Worm (Caenorhabditis elegans): ENCODE results near the gene M01F1.8.
"Not testable (repeated sequence)": the region's sequence is repeated elsewhere in the genome, so short reads cannot be mapped to it uniquely, and the experiment has no call there.

Gene M01F1.8

DNA sequence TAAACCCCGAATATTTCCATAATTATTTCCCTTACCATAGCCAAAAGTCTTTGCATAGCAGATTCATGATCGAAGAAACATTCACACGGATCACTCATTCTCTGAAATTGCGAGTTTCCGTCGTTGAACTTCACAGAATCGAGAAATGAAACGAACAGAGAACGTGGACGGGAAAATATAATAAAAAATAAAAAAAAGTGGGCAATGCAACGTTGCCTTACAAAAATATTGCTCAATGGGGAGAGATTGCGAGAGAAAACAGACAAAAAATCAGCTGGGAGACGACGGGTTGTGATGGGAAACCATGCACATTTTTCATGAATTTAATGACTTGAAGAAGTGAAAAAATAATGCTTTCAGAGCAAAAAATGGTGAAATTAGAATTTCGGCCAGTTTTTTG is 32.7 kb downstream of the M01F1.8 start, which contains the start of gene smim-14:
smim-14 (minus strand) TSS at position 101 of the 400 bp plus-strand sequence.
- TF ChIP-seq ztf-23 (GFP tag; IDR thresholded peaks at IDR 0.05) (no peak), tab-1 (GFP tag; IDR thresholded peaks at IDR 0.05) (no peak), cog-1 (tag; optimal IDR thresholded peaks at IDR 0.05) (no peak), ref-1 (GFP tag; conservative IDR thresholded peaks at IDR 0.05) (no peak), T22C8.4 (GFP tag; IDR thresholded peaks at IDR 0.05) (no peak)

DNA sequence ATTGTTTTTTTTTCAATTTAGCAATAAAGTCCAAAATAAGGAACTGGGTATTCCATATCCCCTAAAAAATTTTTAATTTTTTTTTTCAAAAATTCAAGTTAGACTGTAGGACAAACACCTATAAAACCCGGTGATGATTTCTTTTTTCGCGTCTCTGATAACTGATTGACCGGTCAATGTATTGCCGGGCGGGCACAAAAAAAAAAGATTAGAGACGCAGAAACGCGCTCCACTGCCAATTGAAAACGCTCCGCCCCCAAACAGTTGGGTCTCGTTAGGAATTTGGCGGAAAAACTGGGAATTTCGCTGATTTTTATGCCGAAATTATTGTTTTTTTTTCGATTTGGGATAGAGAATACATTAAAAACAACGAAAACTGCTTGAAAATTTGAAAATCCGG is 34.0 kb downstream of the M01F1.8 start:
- TF ChIP-seq ref-1 (GFP tag; conservative IDR thresholded peaks at IDR 0.05): no peak
- TF ChIP-seq cog-1 (tag; optimal IDR thresholded peaks at IDR 0.05): no peak
- TF ChIP-seq flt-1 (GFP tag; IDR thresholded peaks at IDR 0.05): no peak
- TF ChIP-seq T22C8.4 (GFP tag; IDR thresholded peaks at IDR 0.05): no peak
- TF ChIP-seq tab-1 (GFP tag; IDR thresholded peaks at IDR 0.05): no peak
- TF ChIP-seq ztf-23 (GFP tag; IDR thresholded peaks at IDR 0.05): no peak
- no peak for TF ChIP-seq med-1 (GFP tag; optimal IDR thresholded peaks at IDR 0.05; ENCODE audit: insufficient read depth)
- no peak for TF ChIP-seq klf-2 (GFP tag; conservative IDR thresholded peaks at IDR 0.05)
- no peak for TF ChIP-seq ztf-29 (GFP tag; IDR thresholded peaks at IDR 0.05)

DNA sequence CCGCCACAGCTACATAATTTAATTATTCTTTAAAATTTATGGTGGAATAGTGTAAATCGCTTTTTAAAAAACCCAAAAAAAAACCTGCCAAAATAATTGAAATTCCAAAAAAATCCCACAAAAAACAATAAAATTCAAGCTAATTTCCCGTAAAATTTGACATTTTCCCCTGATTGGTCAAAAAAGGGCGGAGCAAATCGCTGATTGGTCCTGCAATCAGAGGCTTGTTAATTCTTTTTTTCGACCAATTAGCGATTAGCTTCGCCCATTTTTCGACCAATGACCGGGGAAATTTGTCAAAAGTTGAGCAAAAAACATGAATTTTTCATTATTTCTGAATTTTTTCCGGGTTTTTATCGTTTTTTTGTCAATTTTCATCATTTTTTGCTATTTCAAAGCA is 35.3 kb downstream of the M01F1.8 start:
- TF ChIP-seq tab-1 (GFP tag; IDR thresholded peaks at IDR 0.05) (no peak), cog-1 (tag; optimal IDR thresholded peaks at IDR 0.05) (no peak), T22C8.4 (GFP tag; IDR thresholded peaks at IDR 0.05) (no peak), ztf-29 (GFP tag; IDR thresholded peaks at IDR 0.05) (no peak), ref-1 (GFP tag; conservative IDR thresholded peaks at IDR 0.05) (no peak)

DNA sequence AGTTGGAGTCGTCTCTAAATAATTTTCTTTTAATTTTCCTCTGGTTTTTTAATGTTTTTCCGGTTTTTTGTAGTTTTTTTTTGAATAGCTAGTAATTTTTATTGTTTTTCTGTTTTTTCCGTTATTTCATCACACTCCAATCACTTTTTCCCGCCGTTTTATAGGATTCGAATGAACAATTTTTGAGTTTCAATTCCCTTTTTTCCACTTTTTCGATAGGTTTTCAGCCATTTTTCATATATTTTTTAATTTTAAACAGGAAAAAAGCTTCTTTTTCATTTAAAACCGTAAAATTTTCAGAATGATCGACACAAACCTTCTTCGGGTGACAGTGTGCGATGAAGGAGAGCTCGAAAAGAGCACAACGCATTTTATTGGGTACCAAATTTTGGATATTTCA is 40.9 kb downstream of the M01F1.8 start, which contains the start of gene pph-6:
pph-6 (plus strand) TSS at position 301 of the 400 bp plus-strand sequence.
- TF ChIP-seq ref-1 (GFP tag; conservative IDR thresholded peaks at IDR 0.05): no peak
- no peak for TF ChIP-seq klf-2 (GFP tag; conservative IDR thresholded peaks at IDR 0.05)
- TF ChIP-seq med-1 (GFP tag; optimal IDR thresholded peaks at IDR 0.05; ENCODE audit: insufficient read depth): no peak
- TF ChIP-seq T22C8.4 (GFP tag; IDR thresholded peaks at IDR 0.05): no peak
- no peak for TF ChIP-seq cog-1 (tag; optimal IDR thresholded peaks at IDR 0.05)
- TF ChIP-seq tab-1 (GFP tag; IDR thresholded peaks at IDR 0.05): no peak
- TF ChIP-seq flt-1 (GFP tag; IDR thresholded peaks at IDR 0.05): no peak
- no peak for TF ChIP-seq ztf-29 (GFP tag; IDR thresholded peaks at IDR 0.05)
- TF ChIP-seq ztf-23 (GFP tag; IDR thresholded peaks at IDR 0.05): no peak

DNA sequence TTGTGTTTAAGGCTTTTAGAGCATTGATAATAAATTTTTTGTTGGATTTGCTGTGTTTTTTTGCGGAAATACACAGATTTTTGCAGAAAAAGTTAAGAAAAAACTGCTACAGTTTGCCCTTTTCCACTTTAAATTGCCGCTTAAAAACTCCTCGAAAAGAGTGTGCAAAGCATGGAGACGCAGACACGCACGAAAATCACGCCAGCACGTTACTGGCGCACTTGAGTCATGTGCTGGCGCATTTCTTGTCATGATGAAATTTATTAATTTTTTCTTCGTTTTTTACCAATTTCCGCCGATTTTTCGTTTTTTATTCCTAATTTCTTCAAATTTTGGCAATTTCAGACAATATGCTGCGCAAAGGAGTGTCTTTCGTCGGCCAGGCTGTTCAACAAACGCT is 42.3 kb downstream of the M01F1.8 start, which contains the start of gene C34C12.8:
C34C12.8 (plus strand) TSS at position 346 of the 400 bp plus-strand sequence.
- TF ChIP-seq T22C8.4 (GFP tag; IDR thresholded peaks at IDR 0.05): no peak
- no peak for TF ChIP-seq ztf-29 (GFP tag; IDR thresholded peaks at IDR 0.05)
- no peak for TF ChIP-seq ref-1 (GFP tag; conservative IDR thresholded peaks at IDR 0.05)
- TF ChIP-seq flt-1 (GFP tag; IDR thresholded peaks at IDR 0.05): peak; percentile 70; the same call in 1 of the 2 replicates
- TF ChIP-seq med-1 (GFP tag; optimal IDR thresholded peaks at IDR 0.05; ENCODE audit: insufficient read depth): no peak
- peak; percentile 66; the same call in 1 of the 2 replicates for TF ChIP-seq ztf-23 (GFP tag; IDR thresholded peaks at IDR 0.05)
- no peak for TF ChIP-seq klf-2 (GFP tag; conservative IDR thresholded peaks at IDR 0.05)
- TF ChIP-seq cog-1 (tag; optimal IDR thresholded peaks at IDR 0.05): peak; percentile 46
- no peak for TF ChIP-seq tab-1 (GFP tag; IDR thresholded peaks at IDR 0.05)

DNA sequence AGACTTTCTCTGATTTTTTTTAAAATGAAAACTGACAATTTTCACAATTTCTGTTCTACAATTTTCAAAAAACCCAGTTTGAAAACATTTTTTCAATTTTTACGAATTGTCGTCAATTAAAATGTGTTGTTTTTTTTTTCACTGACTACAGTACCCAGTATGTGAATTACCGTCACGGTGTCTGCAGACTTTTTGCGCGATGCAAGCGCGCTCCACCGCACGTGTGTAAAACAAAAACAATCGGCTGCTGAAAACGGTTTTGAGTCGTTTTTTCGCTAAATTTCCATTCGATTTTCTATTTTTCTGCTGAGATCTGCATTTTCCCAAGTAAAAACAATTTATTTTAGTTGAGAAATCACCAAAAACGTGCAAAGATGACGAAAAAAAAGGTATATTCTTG is 46.1 kb downstream of the M01F1.8 start:
- 0 out of 2 replicates have a peak, but pooled peaks have one; percentile 9 for TF ChIP-seq flt-1 (GFP tag; IDR thresholded peaks at IDR 0.05)
- TF ChIP-seq ref-1 (GFP tag; conservative IDR thresholded peaks at IDR 0.05): no peak
- TF ChIP-seq med-1 (GFP tag; optimal IDR thresholded peaks at IDR 0.05; ENCODE audit: insufficient read depth): no peak
- no peak for TF ChIP-seq ztf-29 (GFP tag; IDR thresholded peaks at IDR 0.05)
- no peak for TF ChIP-seq tab-1 (GFP tag; IDR thresholded peaks at IDR 0.05)
- TF ChIP-seq ztf-23 (GFP tag; IDR thresholded peaks at IDR 0.05): peak; percentile 77
- peak; percentile 59 for TF ChIP-seq cog-1 (tag; optimal IDR thresholded peaks at IDR 0.05)

DNA sequence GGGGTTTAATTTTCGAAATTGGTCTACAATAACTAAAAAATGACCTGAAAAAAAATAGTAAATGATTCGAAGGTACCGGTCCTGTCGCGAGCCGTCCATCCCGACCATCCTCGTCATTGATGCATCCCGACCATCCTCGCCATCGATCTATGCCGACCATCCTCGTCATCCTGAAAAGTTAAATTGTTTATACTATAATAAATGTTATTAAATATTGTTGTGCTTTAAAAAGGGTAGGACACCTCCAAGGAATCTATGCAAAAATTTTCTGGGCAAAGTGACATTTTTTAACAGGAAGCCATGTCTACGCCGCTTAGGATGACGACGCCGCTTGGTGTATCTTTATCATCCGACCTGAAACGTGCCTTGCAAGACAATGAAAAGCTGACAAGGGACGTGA is 48.3 kb downstream of the M01F1.8 start, which contains the start of gene C34C12.1:
C34C12.1 (plus strand) TSS at position 301 of the 400 bp plus-strand sequence.
- TF ChIP-seq T22C8.4 (GFP tag; IDR thresholded peaks at IDR 0.05); ztf-23 (GFP tag; IDR thresholded peaks at IDR 0.05); ref-1 (GFP tag; conservative IDR thresholded peaks at IDR 0.05): not testable (repeated sequence)

DNA sequence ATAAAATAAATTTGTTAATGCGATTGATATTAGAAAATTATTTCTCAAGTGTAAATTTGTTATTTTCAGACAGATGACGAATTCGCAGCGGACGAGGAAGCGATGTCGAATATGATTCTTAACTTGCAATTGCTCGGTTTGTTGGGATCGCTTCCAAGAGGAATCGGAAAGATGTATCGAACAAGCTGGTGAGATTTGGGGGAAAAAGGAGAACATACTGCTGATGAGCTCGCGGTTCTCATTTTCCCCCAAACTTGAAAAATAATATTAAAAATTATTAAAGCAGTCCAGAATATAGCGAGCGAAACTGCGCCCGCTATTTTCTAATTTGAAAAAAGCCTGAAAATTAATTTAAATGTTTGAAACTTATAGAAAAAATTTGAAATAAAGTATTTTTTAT is 48.9 kb downstream of the M01F1.8 start, which contains the start of gene C34C12.2:
C34C12.2 (plus strand) TSS at position 301 of the 400 bp plus-strand sequence.
- not testable (repeated sequence) for TF ChIP-seq ref-1 (GFP tag; conservative IDR thresholded peaks at IDR 0.05); cog-1 (tag; optimal IDR thresholded peaks at IDR 0.05); flt-1 (GFP tag; IDR thresholded peaks at IDR 0.05)

DNA sequence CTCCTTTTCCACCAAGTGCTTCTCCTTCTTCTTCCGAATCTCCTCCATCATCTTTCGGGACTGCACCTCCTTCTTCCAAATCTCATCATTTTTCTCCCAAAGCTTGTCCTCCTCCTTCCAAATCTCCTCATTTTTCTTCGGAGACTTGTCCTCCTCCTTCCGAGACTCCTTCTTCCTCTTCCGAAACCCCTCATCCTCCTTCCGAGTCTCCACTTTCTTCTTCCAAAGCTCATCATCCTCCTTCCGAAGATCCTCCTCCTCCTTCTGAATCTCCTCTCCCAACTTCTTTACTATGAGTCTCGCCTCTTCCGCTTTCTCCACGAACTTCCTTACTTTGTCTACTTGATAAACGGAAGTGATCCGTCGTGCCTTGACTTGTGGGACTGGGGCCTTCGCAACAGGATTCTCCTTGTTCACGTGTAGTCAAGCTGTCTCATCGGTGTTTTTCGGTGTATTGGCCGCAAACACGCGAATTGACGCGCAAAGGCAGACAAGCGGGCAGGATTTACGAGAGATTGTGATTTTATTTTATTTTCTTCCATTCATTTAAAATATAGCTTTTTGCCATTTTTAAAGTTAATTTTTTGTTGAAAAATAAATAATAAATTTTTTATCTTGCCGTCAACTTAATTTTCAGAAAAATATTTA is 49.7 kb downstream of the M01F1.8 start, which contains the start of the genes K01A11.3 and C34C12.12:
K01A11.3 (minus strand) TSS at position 51 of the 648 bp plus-strand sequence.
C34C12.12 (plus strand) TSS at position 632 of the 648 bp plus-strand sequence.
- no peak for TF ChIP-seq flt-1 (GFP tag; IDR thresholded peaks at IDR 0.05)
- TF ChIP-seq klf-2 (GFP tag; conservative IDR thresholded peaks at IDR 0.05): no peak
- TF ChIP-seq T22C8.4 (GFP tag; IDR thresholded peaks at IDR 0.05): no peak
- no peak for TF ChIP-seq med-1 (GFP tag; optimal IDR thresholded peaks at IDR 0.05; ENCODE audit: insufficient read depth)
- no peak for TF ChIP-seq ztf-29 (GFP tag; IDR thresholded peaks at IDR 0.05)
- no peak for TF ChIP-seq cog-1 (tag; optimal IDR thresholded peaks at IDR 0.05)
- no peak for TF ChIP-seq tab-1 (GFP tag; IDR thresholded peaks at IDR 0.05)
- TF ChIP-seq ref-1 (GFP tag; conservative IDR thresholded peaks at IDR 0.05): no peak
- no peak for TF ChIP-seq ztf-23 (GFP tag; IDR thresholded peaks at IDR 0.05)

All from whole organism, midembryonic.